Worm (Caenorhabditis elegans) whole organism, early embryonic: ENCODE data around the gene myo-2.

Experiments
- F13C5.2 ChIP-seq: sonication (generic microtip); optimal IDR thresholded peaks from 2 replicates; lab custom pipeline; 2017; ENCODE audit warnings: mild to moderate bottlenecking, missing genetic modification characterization, inconsistent platforms, missing compliant biosample characterization
- aly-1 ChIP-seq: sonication (generic microtip); optimal IDR thresholded peaks from 2 replicates; lab custom pipeline; 2016; ENCODE audit warnings: missing genetic modification characterization, missing compliant biosample characterization
- ama-1 ChIP-seq: fragments of 150-350 bp; optimal IDR thresholded peaks from 2 replicates; lab custom pipeline; 2014
- ceh-13 ChIP-seq: fragments of 200-800 bp; sonication (Bioruptor generic); optimal IDR thresholded peaks from 2 replicates; lab custom pipeline; 2018; ENCODE audit warnings: mild to moderate bottlenecking, missing genetic modification characterization, missing compliant biosample characterization
- flt-1 ChIP-seq: fragments of 200-800 bp; sonication (Bioruptor generic); IDR thresholded peaks from 2 replicates; pipeline ENCODE4 v1.3.6; 2022; ENCODE audit warnings: missing genetic modification characterization, missing compliant biosample characterization
- hmbx-1 ChIP-seq: sonication (generic microtip); optimal IDR thresholded peaks from 2 replicates; lab custom pipeline; 2016; ENCODE audit warnings: mild to moderate bottlenecking, missing genetic modification characterization, missing compliant biosample characterization
- hmg-4 ChIP-seq: fragments of 200-800 bp; sonication (Bioruptor generic); optimal IDR thresholded peaks from 2 replicates; lab custom pipeline; 2018; ENCODE audit warnings: mild to moderate bottlenecking, missing genetic modification characterization, missing compliant biosample characterization
- scrt-1 ChIP-seq: fragments of 200-800 bp; sonication (Bioruptor generic); IDR thresholded peaks from 2 replicates; pipeline ENCODE4 v1.3.6; 2022; ENCODE audit warnings: missing genetic modification characterization, missing compliant biosample characterization
- tbx-11 ChIP-seq: fragments of 200-800 bp; sonication (Bioruptor generic); IDR thresholded peaks from 2 replicates; pipeline ENCODE4 v1.3.6; 2022; ENCODE audit warnings: missing genetic modification characterization, missing compliant biosample characterization
- tra-4 ChIP-seq: sonication (generic microtip); optimal IDR thresholded peaks from 2 replicates; lab custom pipeline; 2017; ENCODE audit warnings: missing genetic modification characterization, missing compliant biosample characterization

DNA sequence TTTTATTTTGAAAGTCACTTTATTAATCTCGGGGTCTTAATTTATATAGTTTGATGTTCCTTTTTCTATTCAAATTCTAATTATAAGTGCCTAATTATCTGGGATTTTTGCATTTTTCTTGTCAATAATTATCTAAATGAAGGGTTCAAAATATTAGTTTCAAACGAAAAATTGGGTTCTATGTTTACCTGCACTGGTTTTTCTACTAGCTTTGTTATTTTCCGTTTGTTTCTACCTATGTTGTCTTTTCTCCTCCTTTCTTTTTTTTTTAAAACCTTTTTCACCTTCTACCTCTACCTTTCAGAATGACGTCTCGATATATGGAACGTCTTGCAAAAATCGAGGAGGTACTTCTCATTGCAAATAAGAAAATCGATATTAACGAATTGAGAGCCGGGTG is 16.9 kb downstream of the myo-2 start, which contains the start of gene tbc-13:
- no peak for TF ChIP-seq ceh-13 (GFP tag; lab: Kevin White, UChicago)
- no peak for TF ChIP-seq aly-1 (tag; lab: Kevin White, UChicago)
- TF ChIP-seq hmg-4 (GFP tag; lab: Kevin White, UChicago), result no peak
- TF ChIP-seq scrt-1 (GFP tag; lab: Robert Waterston, UW), result no peak
- no peak for TF ChIP-seq F13C5.2 (tag; lab: Kevin White, UChicago)
- no peak for TF ChIP-seq flt-1 (GFP tag; lab: Robert Waterston, UW)
- no peak for TF ChIP-seq tbx-11 (GFP tag; lab: Robert Waterston, UW)
- TF ChIP-seq tra-4, result no peak
- no peak for TF ChIP-seq ama-1 (lab: Kevin White, UChicago)
- no peak for TF ChIP-seq hmbx-1 (tag; lab: Kevin White, UChicago)
